Worm (Caenorhabditis elegans): ENCODE results near the gene srh-171.

Gene srh-171

DNA sequence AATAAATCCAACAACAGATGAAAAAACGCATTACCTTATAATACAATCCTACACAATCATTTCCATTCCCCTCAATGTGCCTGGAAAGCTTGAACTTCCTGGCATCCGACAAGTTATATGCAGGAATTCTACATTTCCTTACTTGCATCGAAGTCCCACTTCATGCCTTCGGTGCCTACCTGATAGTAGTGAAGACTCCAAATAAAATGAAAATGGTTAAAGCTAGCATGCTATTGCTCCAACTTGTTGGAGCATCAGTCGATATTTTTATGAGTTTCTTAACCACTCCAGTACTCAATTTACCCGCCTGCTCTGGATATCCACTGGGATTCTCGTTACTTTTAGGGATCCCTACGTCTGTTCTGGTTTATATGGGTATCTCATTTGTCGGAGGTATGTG is at the start of gene srh-171:
TSS of gene srh-171 (plus strand) at position 75 of the 400 bp plus-strand sequence.
- no peak for TF ChIP-seq zag-1 (tag; optimal IDR thresholded peaks at IDR 0.05)
- no peak for TF ChIP-seq efl-1 (optimal IDR thresholded peaks at IDR 0.05)
- peak in 1 of 2 experiments; percentile 69 for TF ChIP-seq efl-1 (GFP tag; optimal IDR thresholded peaks at IDR 0.05 in 1 of 2)
- no peak for TF ChIP-seq xbp-1 (tag; optimal IDR thresholded peaks at IDR 0.05)
- TF ChIP-seq nhr-237 (tag; optimal IDR thresholded peaks at IDR 0.05) = no peak
- no peak for TF ChIP-seq F16B12.6 (tag; optimal IDR thresholded peaks at IDR 0.05)
- no peak for TF ChIP-seq ceh-88 (GFP tag; IDR thresholded peaks at IDR 0.05)
- TF ChIP-seq ceh-63 (GFP tag; optimal IDR thresholded peaks at IDR 0.05) = no peak

DNA sequence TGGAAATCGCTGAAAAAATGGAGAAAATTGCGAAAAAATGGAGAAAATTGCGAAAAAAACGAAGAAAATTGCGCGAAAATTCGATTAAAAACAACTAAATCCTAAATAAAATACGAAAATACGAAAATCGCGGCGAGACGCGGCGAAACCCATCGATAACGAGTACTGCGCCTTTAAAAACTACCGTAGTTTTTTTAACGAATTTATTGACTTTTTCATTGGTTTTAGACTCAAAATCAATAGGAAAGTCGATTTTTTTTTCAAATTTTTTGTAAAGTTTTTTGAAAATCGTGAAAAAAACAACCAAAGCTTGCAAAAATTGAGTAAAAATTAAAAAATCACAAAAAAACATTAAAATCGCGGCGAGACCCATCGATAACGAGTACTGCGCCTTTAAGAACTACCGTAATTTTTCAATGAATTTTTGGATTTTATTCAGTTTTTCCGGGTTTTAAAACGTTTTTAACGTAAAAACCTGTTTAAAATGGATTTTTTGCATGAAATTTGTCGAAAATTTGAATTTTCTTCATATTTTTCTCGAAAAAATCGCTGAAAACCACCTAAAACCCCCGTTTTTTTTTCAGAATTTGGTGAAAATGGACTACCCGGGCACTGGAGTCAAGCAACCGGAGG is 49.4 kb upstream of the srh-171 start, which contains the start of the genes chk-2 and Y60A3A.19:
TSS of gene chk-2 (minus strand) at position 51 of the 633 bp plus-strand sequence.
TSS of gene Y60A3A.19 (plus strand) at position 583 of the 633 bp plus-strand sequence.
- no peak for TF ChIP-seq efl-1 (optimal IDR thresholded peaks at IDR 0.05)
- no peak for TF ChIP-seq efl-1 (GFP tag; optimal IDR thresholded peaks at IDR 0.05 in 1 of 2)
- no peak for TF ChIP-seq nhr-77 (tag; optimal IDR thresholded peaks at IDR 0.05)
- no peak for TF ChIP-seq elt-2 (tag; optimal IDR thresholded peaks at IDR 0.05)
- no peak for TF ChIP-seq swsn-7 (tag; optimal IDR thresholded peaks at IDR 0.05)
- TF ChIP-seq nhr-76 (tag; optimal IDR thresholded peaks at IDR 0.05) = no peak
- no peak for TF ChIP-seq nhr-85 (tag)
- TF ChIP-seq nhr-11 (tag; optimal IDR thresholded peaks at IDR 0.05) = no peak
- TF ChIP-seq lin-35 (GFP tag; optimal IDR thresholded peaks at IDR 0.05) = no peak
- TF ChIP-seq ces-1 (GFP tag; optimal IDR thresholded peaks at IDR 0.05) = no peak
- no peak for TF ChIP-seq ceh-82 (tag; optimal IDR thresholded peaks at IDR 0.05)
- no peak for TF ChIP-seq dpl-1 (GFP tag; optimal IDR thresholded peaks at IDR 0.05)
- no peak for TF ChIP-seq nhr-19 (GFP tag; conservative IDR thresholded peaks at IDR 0.05)
- no peak for TF ChIP-seq alr-1 (tag; optimal IDR thresholded peaks at IDR 0.05; ENCODE audit: borderline replicate concordance)
- no peak for TF ChIP-seq egl-27 (tag; optimal IDR thresholded peaks at IDR 0.05)

- TF ChIP-seq C16A3.4 (tag; optimal IDR thresholded peaks at IDR 0.05) (no peak), ama-1 (optimal IDR thresholded peaks at IDR 0.05) (no peak)
Observed at ce11 chrV:19922613-19923012, 42.9 kb upstream of the srh-171 start, which contains the start of gene Y60A3A.16. Y60A3A.16 (minus strand) TSS chrV:19922713.

DNA sequence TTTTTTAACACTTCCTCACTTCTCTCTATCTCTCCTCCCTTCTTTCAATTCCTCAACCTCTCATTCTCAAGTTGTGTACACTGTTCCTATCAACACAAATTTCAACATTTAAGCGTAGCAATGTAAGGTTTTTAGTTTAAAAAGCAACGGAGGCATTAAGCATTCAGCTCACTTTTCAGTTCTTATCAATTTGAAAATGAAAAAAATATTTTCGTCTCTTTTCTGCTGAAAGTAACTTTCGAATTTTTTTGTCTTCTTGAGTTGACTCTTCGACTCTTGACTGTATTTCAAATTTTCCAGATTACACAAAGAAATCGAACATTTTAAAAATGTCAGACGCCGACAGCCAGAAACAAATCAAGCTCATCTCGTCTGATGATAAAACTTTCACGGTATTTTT is 41.6 kb upstream of the srh-171 start, which contains the start of gene skr-4:
TSS of gene skr-4 (plus strand) at position 301 of the 400 bp plus-strand sequence.
- no peak for TF ChIP-seq snu-23 (GFP tag; optimal IDR thresholded peaks at IDR 0.05)
- TF ChIP-seq sup-37 (GFP tag; optimal IDR thresholded peaks at IDR 0.05) = no peak
- no peak for TF ChIP-seq fkh-8 (tag; optimal IDR thresholded peaks at IDR 0.05)

DNA sequence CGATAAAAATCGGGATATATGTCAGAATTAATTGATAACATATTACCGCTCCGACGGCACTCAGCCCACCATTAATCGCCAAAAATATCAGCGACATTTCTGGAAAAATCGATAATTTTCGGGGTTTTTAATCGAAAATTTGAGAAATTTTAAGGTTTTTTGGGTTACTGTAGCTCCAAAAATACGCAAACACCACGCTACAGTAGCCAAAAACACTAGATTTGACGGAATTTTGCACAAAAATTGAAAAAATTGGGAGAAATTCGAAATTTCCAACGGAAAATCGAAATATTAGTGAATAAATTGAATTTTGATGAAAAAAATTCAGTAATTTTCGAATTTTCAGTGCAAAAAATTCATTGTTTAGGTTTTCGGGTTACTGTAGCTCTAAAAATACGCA is 31.3 kb upstream of the srh-171 start, which contains the start of gene algn-7:
TSS of gene algn-7 (minus strand) at position 101 of the 400 bp plus-strand sequence.
- TF ChIP-seq zip-4 (GFP tag; optimal IDR thresholded peaks at IDR 0.05) (no peak), ztf-4 (tag; optimal IDR thresholded peaks at IDR 0.05) (no peak), ceh-8 (GFP tag; optimal IDR thresholded peaks at IDR 0.05) (no peak), nhr-85 (tag) (no peak), F16B12.6 (tag; optimal IDR thresholded peaks at IDR 0.05) (no peak), unc-62 (GFP tag; optimal IDR thresholded peaks at IDR 0.05) (no peak), hlh-4 (tag; optimal IDR thresholded peaks at IDR 0.05) (no peak), C34B4.2 (tag; optimal IDR thresholded peaks at IDR 0.05) (no peak), nhr-90 (tag; optimal IDR thresholded peaks at IDR 0.05; ENCODE audit: poor library complexity) (no peak), C16A3.4 (tag; optimal IDR thresholded peaks at IDR 0.05) (no peak), vab-15 (tag; optimal IDR thresholded peaks at IDR 0.05) (no peak), snu-23 (GFP tag; optimal IDR thresholded peaks at IDR 0.05) (no peak), nhr-76 (tag; optimal IDR thresholded peaks at IDR 0.05) (no peak), blmp-1 (tag; optimal IDR thresholded peaks at IDR 0.05) (no peak), sup-37 (GFP tag; optimal IDR thresholded peaks at IDR 0.05) (no peak), fkh-8 (tag; optimal IDR thresholded peaks at IDR 0.05) (no peak), tlp-1 (tag; optimal IDR thresholded peaks at IDR 0.05) (no peak), unc-30 (tag; optimal IDR thresholded peaks at IDR 0.05) (no peak)
